Fruit fly (Drosophila melanogaster): ENCODE data around the gene CG4849.

DNA sequence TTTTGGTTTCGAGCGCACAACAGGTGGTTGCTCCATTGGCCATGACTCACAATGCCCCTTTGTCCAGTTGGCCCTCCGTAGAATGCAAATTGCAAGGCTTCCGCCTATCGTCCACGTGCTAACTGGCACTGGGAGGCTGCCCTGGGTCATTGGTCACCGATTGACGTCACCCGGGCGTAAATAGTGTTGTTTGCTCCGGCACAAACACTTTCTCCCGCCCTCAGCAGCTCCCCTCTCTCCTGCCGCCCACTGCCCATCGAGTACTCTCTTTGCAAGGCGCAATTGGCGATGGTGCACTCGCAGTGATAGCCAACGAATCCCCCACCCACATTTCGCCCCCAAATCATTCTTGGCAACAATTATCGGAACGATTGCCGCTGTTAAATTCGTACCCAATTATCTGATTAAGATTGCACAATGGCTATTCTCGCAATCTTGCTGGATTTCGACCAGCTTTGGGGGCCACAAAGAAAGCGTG lies 36.4 kb upstream of the CG4849 start:
- TF ChIP-seq CG9139 (GFP tag; optimal IDR thresholded peaks at IDR 0.05), result no peak
- TF ChIP-seq Ets96B (tag; optimal IDR thresholded peaks at IDR 0.05), result no peak
- TF ChIP-seq dsx (GFP tag; optimal IDR thresholded peaks at IDR 0.05; ENCODE audit: poor library complexity, severe bottlenecking), result no peak
- no peak for TF ChIP-seq CG32006 (GFP tag; optimal IDR thresholded peaks at IDR 0.05)
